Worm (Caenorhabditis elegans): ENCODE measurements around the gene B0432.7.

- peak; percentile 32 for TF ChIP-seq dao-5 (tag; optimal IDR thresholded peaks at IDR 0.05)
- peak; percentile 93 for TF ChIP-seq W03F9.2 (tag; optimal IDR thresholded peaks at IDR 0.05)
- peak; percentile 49 for TF ChIP-seq him-1 (tag; optimal IDR thresholded peaks at IDR 0.05)
Measured at ce11 chrII:255124-255523, 18.6 kb downstream of the B0432.7 start.
